Fruit fly (Drosophila melanogaster) whole organism, embryonic: ENCODE data around the gene CG31926.

Experiments
- BEAF-32 ChIP-seq: fragments of 200-800 bp; sonication (Bioruptor generic); optimal IDR thresholded peaks from 3 replicates; lab custom pipeline; 2017; ENCODE audit warnings: missing biosample characterization, missing genetic modification characterization, mild to moderate bottlenecking, moderate library complexity, missing genetic modification reagents
- BtbVII ChIP-seq: fragments of 200-800 bp; sonication (Bioruptor generic); optimal IDR thresholded peaks from 3 replicates; lab custom pipeline; 2017; ENCODE audit warnings: missing biosample characterization, mild to moderate bottlenecking, missing genetic modification characterization
- CG10209 ChIP-seq: fragments of 200-800 bp; sonication (Bioruptor generic); optimal IDR thresholded peaks from 3 replicates; lab custom pipeline; 2017; ENCODE audit warnings: missing biosample characterization, mild to moderate bottlenecking, missing genetic modification characterization, missing genetic modification reagents
- CG10462 ChIP-seq: fragments of 200-800 bp; sonication (Bioruptor generic); optimal IDR thresholded peaks from 2 replicates; lab custom pipeline; 2016; ENCODE audit warnings: missing biosample characterization, missing genetic modification characterization
- CG12391 ChIP-seq: fragments of 200-800 bp; sonication (Bioruptor generic); optimal IDR thresholded peaks from 3 replicates; lab custom pipeline; 2018; ENCODE audit warnings: missing biosample characterization, mild to moderate bottlenecking, missing genetic modification characterization, moderate library complexity
- CG18764 ChIP-seq: fragments of 200-800 bp; sonication (Bioruptor generic); optimal IDR thresholded peaks from 3 replicates; lab custom pipeline; 2016; ENCODE audit warnings: missing biosample characterization, missing genetic modification characterization
- CG2120 ChIP-seq: fragments of 200-800 bp; sonication (Bioruptor generic); optimal IDR thresholded peaks from 3 replicates; lab custom pipeline; 2016; ENCODE audit warnings: missing biosample characterization, missing genetic modification characterization
- CG32532 ChIP-seq: fragments of 200-800 bp; sonication (Bioruptor generic); IDR thresholded peaks from 2 replicates; pipeline ENCODE4 v1.3.6; 2022; ENCODE audit warnings: missing biosample characterization, missing genetic modification characterization
- CG34376 ChIP-seq: fragments of 200-800 bp; sonication (Bioruptor generic); optimal IDR thresholded peaks from 2 replicates; lab custom pipeline; 2018; ENCODE audit warnings: missing biosample characterization, mild to moderate bottlenecking, missing genetic modification characterization
- CG42726 ChIP-seq: fragments of 200-800 bp; sonication (Bioruptor generic); IDR thresholded peaks from 2 replicates; pipeline ENCODE4 v1.3.6; 2022; ENCODE audit warnings: missing biosample characterization, missing genetic modification characterization; ENCODE audit not compliant: partially characterized antibody
- CG6272 ChIP-seq: fragments of 200-800 bp; sonication (Bioruptor generic); IDR thresholded peaks from 2 replicates; pipeline ENCODE4 v1.3.6; 2022; ENCODE audit warnings: missing biosample characterization, missing genetic modification characterization
- CG6654 ChIP-seq: fragments of 200-800 bp; sonication (Bioruptor generic); optimal IDR thresholded peaks from 2 replicates; lab custom pipeline; 2017; ENCODE audit warnings: missing biosample characterization, mild to moderate bottlenecking, missing genetic modification characterization
- CG6813 ChIP-seq: fragments of 200-800 bp; sonication (Bioruptor generic); optimal IDR thresholded peaks from 2 replicates; lab custom pipeline; 2017; ENCODE audit warnings: missing biosample characterization, missing genetic modification characterization, mild to moderate bottlenecking, moderate library complexity, missing genetic modification reagents
- CG7963 ChIP-seq: fragments of 200-800 bp; sonication (Bioruptor generic); IDR thresholded peaks from 3 replicates; pipeline ENCODE4 v1.3.6; 2022; ENCODE audit warnings: missing biosample characterization, missing genetic modification characterization; ENCODE audit not compliant: partially characterized antibody
- CG8359 ChIP-seq: fragments of 200-800 bp; sonication (Bioruptor generic); optimal IDR thresholded peaks from 2 replicates; lab custom pipeline; 2017; ENCODE audit warnings: missing biosample characterization, mild to moderate bottlenecking, missing genetic modification characterization, borderline replicate concordance
- CG8924 ChIP-seq: fragments of 200-800 bp; optimal IDR thresholded peaks from 3 replicates; lab custom pipeline; 2019; ENCODE audit warnings: missing biosample characterization, mild to moderate bottlenecking, missing genetic modification characterization, moderate library complexity
- CG9215 ChIP-seq: fragments of 200-800 bp; sonication (Bioruptor generic); IDR thresholded peaks from 2 replicates; pipeline ENCODE4 v1.3.6; 2022; ENCODE audit warnings: missing biosample characterization, missing genetic modification characterization
- CTCF ChIP-seq: fragments of 200-800 bp; sonication (Bioruptor generic); optimal IDR thresholded peaks from 2 replicates; lab custom pipeline; 2017; ENCODE audit warnings: missing biosample characterization, mild to moderate bottlenecking, missing genetic modification characterization, moderate library complexity
- CoRest ChIP-seq: fragments of 200-800 bp; sonication (Bioruptor generic); optimal IDR thresholded peaks from 3 replicates; lab custom pipeline; 2018; ENCODE audit warnings: missing biosample characterization, mild to moderate bottlenecking, missing genetic modification characterization, moderate library complexity
- Dad ChIP-seq: fragments of 200-800 bp; sonication (Bioruptor generic); optimal IDR thresholded peaks from 3 replicates; lab custom pipeline; 2016; ENCODE audit warnings: missing biosample characterization, missing genetic modification characterization
- Dp ChIP-seq: fragments of 200-800 bp; sonication (Bioruptor generic); optimal IDR thresholded peaks from 2 replicates; lab custom pipeline; 2018; ENCODE audit warnings: missing biosample characterization, mild to moderate bottlenecking, missing genetic modification characterization, moderate library complexity
- Drgx ChIP-seq: fragments of 200-800 bp; sonication (Bioruptor generic); IDR thresholded peaks from 2 replicates; pipeline ENCODE4 v1.3.6; 2022; ENCODE audit warnings: missing biosample characterization, missing genetic modification characterization
- Mad ChIP-seq: fragments of 200-800 bp; sonication (Bioruptor generic); optimal IDR thresholded peaks from 2 replicates; lab custom pipeline; 2016; ENCODE audit warnings: missing biosample characterization, missing genetic modification characterization
- Mrtf ChIP-seq: fragments of 200-800 bp; sonication (Bioruptor generic); IDR thresholded peaks from 3 replicates; pipeline ENCODE4 v1.3.6; 2022; ENCODE audit warnings: missing biosample characterization, missing genetic modification characterization
- Nf-YC ChIP-seq: fragments of 200-800 bp; optimal IDR thresholded peaks from 3 replicates; lab custom pipeline; 2019; ENCODE audit warnings: missing biosample characterization, mild to moderate bottlenecking, missing genetic modification characterization, moderate library complexity
- Opbp ChIP-seq: fragments of 200-800 bp; sonication (Bioruptor generic); IDR thresholded peaks from 3 replicates; pipeline ENCODE4 v1.3.6; 2022; ENCODE audit warnings: missing biosample characterization, missing genetic modification characterization; ENCODE audit not compliant: partially characterized antibody
- TFAM ChIP-seq: fragments of 200-800 bp; sonication (Bioruptor generic); optimal IDR thresholded peaks from 2 replicates; lab custom pipeline; 2017; ENCODE audit warnings: missing biosample characterization, missing genetic modification characterization, inconsistent platforms
- Usf ChIP-seq: fragments of 200-800 bp; sonication (Bioruptor generic); optimal IDR thresholded peaks from 2 replicates; lab custom pipeline; 2017; ENCODE audit warnings: missing genotype, missing biosample characterization, missing genetic modification characterization
- bcd ChIP-seq: fragments of 200-800 bp; sonication (Bioruptor generic); optimal IDR thresholded peaks from 2 replicates; lab custom pipeline; 2017; ENCODE audit warnings: missing biosample characterization, mild to moderate bottlenecking, missing genetic modification characterization
- caup ChIP-seq: fragments of 200-800 bp; sonication (Bioruptor generic); optimal IDR thresholded peaks from 3 replicates; lab custom pipeline; 2017; ENCODE audit warnings: missing biosample characterization, mild to moderate bottlenecking, missing genetic modification characterization, moderate library complexity; ENCODE audit not compliant: severe bottlenecking
- chinmo ChIP-seq: fragments of 200-800 bp; sonication (Bioruptor generic); IDR thresholded peaks from 4 replicates; pipeline ENCODE4 v1.3.6; 2022; ENCODE audit warnings: missing biosample characterization, missing genetic modification characterization; ENCODE audit not compliant: partially characterized antibody
- chm ChIP-seq: fragments of 200-800 bp; sonication (Bioruptor generic); IDR thresholded peaks from 2 replicates; pipeline ENCODE4 v1.3.6; 2022; ENCODE audit warnings: missing biosample characterization, missing genetic modification characterization
- dmrt99B ChIP-seq: fragments of 200-800 bp; sonication (Bioruptor generic); optimal IDR thresholded peaks from 2 replicates; lab custom pipeline; 2018; ENCODE audit warnings: missing biosample characterization, mild to moderate bottlenecking, missing genetic modification characterization, moderate library complexity
- ewg ChIP-seq: fragments of 200-800 bp; sonication (Bioruptor generic); optimal IDR thresholded peaks from 3 replicates; lab custom pipeline; 2017; ENCODE audit warnings: mild to moderate bottlenecking, missing biosample characterization, missing genetic modification reagents, missing genetic modification characterization
- gem ChIP-seq: fragments of 200-800 bp; sonication (Bioruptor generic); optimal IDR thresholded peaks from 2 replicates; lab custom pipeline; 2019; ENCODE audit warnings: missing biosample characterization, mild to moderate bottlenecking, missing genetic modification characterization, moderate library complexity
- grn ChIP-seq: fragments of 200-800 bp; sonication (Bioruptor generic); optimal IDR thresholded peaks from 3 replicates; lab custom pipeline; 2017; ENCODE audit warnings: missing biosample characterization, missing genetic modification characterization
- inv ChIP-seq: fragments of 200-800 bp; sonication (Bioruptor generic); IDR thresholded peaks from 2 replicates; pipeline ENCODE4 v1.3.6; 2022; ENCODE audit warnings: missing biosample characterization, missing genetic modification characterization; ENCODE audit not compliant: partially characterized antibody
- jigr1 ChIP-seq: fragments of 200-800 bp; sonication (Bioruptor generic); IDR thresholded peaks from 3 replicates; pipeline ENCODE4 v1.3.6; 2022; ENCODE audit warnings: missing biosample characterization, missing genetic modification characterization
- kah ChIP-seq: fragments of 200-800 bp; sonication (Bioruptor generic); optimal IDR thresholded peaks from 2 replicates; lab custom pipeline; 2018; ENCODE audit warnings: missing biosample characterization, mild to moderate bottlenecking, missing genetic modification characterization
- knrl ChIP-seq: fragments of 200-800 bp; sonication (Bioruptor generic); IDR thresholded peaks from 3 replicates; pipeline ENCODE4 v1.3.6; 2022; ENCODE audit warnings: missing biosample characterization, missing genetic modification characterization; ENCODE audit not compliant: partially characterized antibody
- nau ChIP-seq: fragments of 200-800 bp; sonication (Bioruptor generic); optimal IDR thresholded peaks from 3 replicates; lab custom pipeline; 2017; ENCODE audit warnings: missing biosample characterization, mild to moderate bottlenecking, missing genetic modification characterization, missing genetic modification reagents
- nom ChIP-seq: fragments of 200-800 bp; sonication (Bioruptor generic); optimal IDR thresholded peaks from 2 replicates; lab custom pipeline; 2017; ENCODE audit warnings: missing biosample characterization, missing genetic modification characterization, mild to moderate bottlenecking, moderate library complexity, missing genetic modification reagents
- odd ChIP-seq: fragments of 200-800 bp; sonication (Bioruptor generic); optimal IDR thresholded peaks from 2 replicates; lab custom pipeline; 2017; ENCODE audit warnings: missing biosample characterization, mild to moderate bottlenecking, missing genetic modification characterization
- pnt ChIP-seq: fragments of 200-800 bp; sonication (Bioruptor generic); optimal IDR thresholded peaks from 3 replicates; lab custom pipeline; 2016; ENCODE audit warnings: missing biosample characterization, missing genetic modification characterization
- sc ChIP-seq, 3 experiments: fragments of >200 bp in 2 of 3; fragments of 200-800 bp in 1 of 3; sonication (Bioruptor generic) in 1 of 3; optimal IDR thresholded peaks; 2 replicates in 2 of 3; 3 replicates in 1 of 3; lab custom pipeline; 2017; ENCODE audit warnings: mild to moderate bottlenecking in 1 of 3, missing biosample characterization in 1 of 3, missing genetic modification characterization in 1 of 3, missing genetic modification reagents in 1 of 3
- slp2 ChIP-seq: fragments of 200-800 bp; sonication (Bioruptor generic); optimal IDR thresholded peaks from 2 replicates; lab custom pipeline; 2016; ENCODE audit warnings: missing biosample characterization, missing genetic modification characterization
- sqz ChIP-seq: fragments of 200-800 bp; sonication (Bioruptor generic); optimal IDR thresholded peaks from 3 replicates; lab custom pipeline; 2018; ENCODE audit warnings: missing biosample characterization, mild to moderate bottlenecking, missing genetic modification characterization
- trem ChIP-seq: fragments of 200-800 bp; optimal IDR thresholded peaks from 3 replicates; lab custom pipeline; 2019; ENCODE audit warnings: missing biosample characterization, mild to moderate bottlenecking, missing genetic modification characterization, moderate library complexity
- tx ChIP-seq: fragments of 200-800 bp; sonication (Bioruptor generic); optimal IDR thresholded peaks from 2 replicates; lab custom pipeline; 2016; ENCODE audit warnings: missing biosample characterization, missing genetic modification characterization
- zfh1 ChIP-seq: fragments of 200-800 bp; sonication (Bioruptor generic); IDR thresholded peaks from 3 replicates; pipeline ENCODE4 v1.3.6; 2022; ENCODE audit warnings: missing biosample characterization, missing genetic modification characterization

Gene CG31926

DNA sequence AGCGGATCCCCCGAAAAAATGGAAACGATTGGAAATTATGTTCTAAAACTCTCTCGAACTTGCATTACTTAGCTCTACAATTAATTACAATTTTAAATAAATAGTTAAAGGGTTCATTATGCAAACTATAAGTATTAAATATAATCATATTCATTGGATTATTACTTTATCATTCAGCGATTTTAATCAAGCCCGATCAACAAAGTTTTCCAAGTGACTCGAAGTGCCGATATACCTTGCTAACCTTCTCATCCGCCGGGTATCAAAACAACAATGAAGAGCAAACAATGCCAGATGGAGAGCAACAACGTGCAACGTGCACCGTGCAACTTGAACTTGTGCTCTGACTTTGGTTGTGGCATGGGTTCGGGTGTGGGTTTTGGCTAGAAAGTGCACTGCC is 39.0 kb upstream of the CG31926 start (continued):
- TF ChIP-seq TFAM (GFP tag; lab: Kevin White, UChicago) (no peak), bcd (GFP tag; lab: Kevin White, UChicago) (no peak), BEAF-32 (no peak), Drgx (GFP tag; lab: Robert Waterston, UW) (0 out of 2 replicates have a peak, but pooled peaks have one; percentile 43), knrl (no peak), pnt (GFP tag; lab: Kevin White, UChicago) (no peak), CG42726 (GFP tag; lab: Robert Waterston, UW) (no peak), grn (GFP tag; lab: Kevin White, UChicago) (no peak), CG6272 (GFP tag; lab: Robert Waterston, UW) (peak; percentile 45), CoRest (tag; lab: Kevin White, UChicago) (peak; percentile 60), CG6654 (peak; percentile 21), tx (no peak), sqz (peak; percentile 15), CG32532 (no peak), CG9215 (no peak), Usf (GFP tag; lab: Kevin White, UChicago) (no peak), jigr1 (GFP tag; lab: Robert Waterston, UW) (no peak), chinmo (GFP tag; lab: Robert Waterston, UW) (no peak), CG7963 (GFP tag; lab: Robert Waterston, UW) (no peak), slp2 (GFP tag; lab: Kevin White, UChicago) (no peak), Nf-YC (tag; lab: Kevin White, UChicago) (no peak), CG18764 (peak; percentile 3), caup (GFP tag; lab: Kevin White, UChicago) (no peak), CG8359 (GFP tag; lab: Kevin White, UChicago) (peak; percentile 66), Opbp (no peak), CTCF (GFP tag; lab: Kevin White, UChicago) (no peak), Dp (GFP tag; lab: Kevin White, UChicago) (no peak), nom (GFP tag; lab: Kevin White, UChicago) (no peak), BtbVII (GFP tag; lab: Kevin White, UChicago) (no peak), Mad (GFP tag; lab: Kevin White, UChicago) (no peak), CG8924 (tag; lab: Kevin White, UChicago) (peak; percentile 65), chm (GFP tag; lab: Robert Waterston, UW) (peak; percentile 86; the same call in 1 of the 2 replicates), gem (tag; lab: Kevin White, UChicago) (peak; percentile 81), CG34376 (GFP tag; lab: Kevin White, UChicago) (no peak), odd (GFP tag; lab: Kevin White, UChicago) (peak; percentile 0), sc (optimal IDR thresholded peaks at IDR 0.05; lab: Kevin White, UChicago) (no peak), sc (GFP tag; optimal IDR thresholded peaks at IDR 0.05; lab: Kevin White, UChicago) (peak; percentile 44), inv (no peak), zfh1 (GFP tag; lab: Robert Waterston, UW) (peak; percentile 89), CG10462 (GFP tag; lab: Kevin White, UChicago) (peak; percentile 10), Dad (no peak), Mrtf (GFP tag; lab: Robert Waterston, UW) (no peak), nau (no peak), CG2120 (no peak), CG10209 (GFP tag; lab: Kevin White, UChicago) (no peak), dmrt99B (tag; lab: Kevin White, UChicago) (peak; percentile 58), ewg (GFP tag; lab: Kevin White, UChicago) (peak; percentile 8), trem (peak; percentile 78), CG6813 (GFP tag; lab: Kevin White, UChicago) (peak; percentile 13), kah (GFP tag; lab: Kevin White, UChicago) (no peak), CG12391 (tag; lab: Kevin White, UChicago) (peak; percentile 71)
